Fruit fly (Drosophila melanogaster) whole organism, embryonic: ENCODE measurements around the gene Kdm2.

Experiments used
- Asciz ChIP-seq: fragments of 200-800 bp; sonication (Bioruptor generic); optimal IDR thresholded peaks from 2 replicates; lab custom pipeline; 2017; ENCODE audit warnings: missing biosample characterization, mild to moderate bottlenecking, missing genetic modification characterization, missing genetic modification reagents
- Atf3 ChIP-seq: fragments of 200-800 bp; sonication (Bioruptor generic); optimal IDR thresholded peaks from 3 replicates; lab custom pipeline; 2016; ENCODE audit warnings: missing biosample characterization, missing genetic modification characterization
- CG11696 ChIP-seq: fragments of 200-800 bp; sonication (Bioruptor generic); IDR thresholded peaks from 2 replicates; pipeline ENCODE4 v1.3.6; 2022; ENCODE audit warnings: missing biosample characterization, missing genetic modification characterization
- CG11723 ChIP-seq: fragments of 200-800 bp; sonication (Bioruptor generic); optimal IDR thresholded peaks from 2 replicates; lab custom pipeline; 2017; ENCODE audit warnings: missing biosample characterization, mild to moderate bottlenecking, missing genetic modification characterization
- CG13775 ChIP-seq: fragments of 200-800 bp; sonication (Bioruptor generic); optimal IDR thresholded peaks from 3 replicates; lab custom pipeline; 2017; ENCODE audit warnings: missing biosample characterization, mild to moderate bottlenecking, missing genetic modification characterization
- CG14014 ChIP-seq: fragments of 200-800 bp; sonication (Bioruptor generic); IDR thresholded peaks from 2 replicates; pipeline ENCODE4 v1.3.6; 2022; ENCODE audit warnings: missing biosample characterization, missing genetic modification characterization
- CG14860 ChIP-seq: fragments of 200-800 bp; sonication (Bioruptor generic); IDR thresholded peaks from 3 replicates; pipeline ENCODE4 v1.3.6; 2022; ENCODE audit warnings: missing biosample characterization, missing genetic modification characterization; ENCODE audit not compliant: partially characterized antibody
- CG15073 ChIP-seq: fragments of 200-800 bp; sonication (Bioruptor generic); optimal IDR thresholded peaks from 2 replicates; lab custom pipeline; 2016; ENCODE audit warnings: missing biosample characterization, missing genetic modification characterization
- CG15514 ChIP-seq: fragments of 200-800 bp; sonication (Bioruptor generic); optimal IDR thresholded peaks from 3 replicates; lab custom pipeline; 2017; ENCODE audit warnings: missing biosample characterization, missing genetic modification characterization, mild to moderate bottlenecking, moderate library complexity, missing genetic modification reagents
- CG17802 ChIP-seq: fragments of 200-800 bp; sonication (Bioruptor generic); optimal IDR thresholded peaks from 2 replicates; lab custom pipeline; 2018; ENCODE audit warnings: missing biosample characterization, mild to moderate bottlenecking, missing genetic modification characterization, moderate library complexity
- CG18476 ChIP-seq: fragments of 200-800 bp; sonication (Bioruptor generic); optimal IDR thresholded peaks from 2 replicates; lab custom pipeline; 2016; ENCODE audit warnings: missing biosample characterization, mild to moderate bottlenecking, missing genetic modification characterization
- CG18599 ChIP-seq: fragments of 200-800 bp; sonication (Bioruptor generic); optimal IDR thresholded peaks from 3 replicates; lab custom pipeline; 2017; ENCODE audit warnings: missing biosample characterization, missing genetic modification characterization, mild to moderate bottlenecking, moderate library complexity, missing genetic modification reagents
- CG18619 ChIP-seq: fragments of 200-800 bp; sonication (Bioruptor generic); optimal IDR thresholded peaks from 3 replicates; lab custom pipeline; 2017; ENCODE audit warnings: missing biosample characterization, mild to moderate bottlenecking, missing genetic modification characterization
- CG2202 ChIP-seq: fragments of 200-800 bp; sonication (Bioruptor generic); optimal IDR thresholded peaks from 2 replicates; lab custom pipeline; 2018; ENCODE audit warnings: missing biosample characterization, mild to moderate bottlenecking, missing genetic modification characterization
- CG32767 ChIP-seq: fragments of 200-800 bp; sonication (Bioruptor generic); IDR thresholded peaks from 2 replicates; pipeline ENCODE4 v1.3.6; 2022; ENCODE audit warnings: missing biosample characterization, missing genetic modification characterization
- CG34224 ChIP-seq: fragments of 200-800 bp; sonication (Bioruptor generic); IDR thresholded peaks from 3 replicates; pipeline ENCODE4 v1.3.6; 2022; ENCODE audit warnings: missing biosample characterization, missing genetic modification characterization; ENCODE audit not compliant: partially characterized antibody
- CG34422 ChIP-seq: fragments of 200-800 bp; sonication (Bioruptor generic); IDR thresholded peaks from 3 replicates; pipeline ENCODE4 v1.3.6; 2022; ENCODE audit warnings: missing biosample characterization, missing genetic modification characterization
- CG4328 ChIP-seq: fragments of 200-800 bp; sonication (Bioruptor generic); optimal IDR thresholded peaks from 3 replicates; lab custom pipeline; 2017; ENCODE audit warnings: missing biosample characterization, missing genetic modification reagents, missing genetic modification characterization
- CG43689 ChIP-seq: fragments of 200-800 bp; sonication (Bioruptor generic); IDR thresholded peaks from 2 replicates; pipeline ENCODE4 v1.3.6; 2022; ENCODE audit warnings: missing biosample characterization, missing genetic modification characterization
- CG7271 ChIP-seq: fragments of 200-800 bp; sonication (Bioruptor generic); optimal IDR thresholded peaks from 2 replicates; lab custom pipeline; 2018; ENCODE audit warnings: missing biosample characterization, mild to moderate bottlenecking, missing genetic modification characterization, moderate library complexity
- CG7928 ChIP-seq: fragments of 200-800 bp; sonication (Bioruptor generic); optimal IDR thresholded peaks from 2 replicates; lab custom pipeline; 2017; ENCODE audit warnings: missing biosample characterization, mild to moderate bottlenecking, missing genetic modification characterization
- Dad ChIP-seq: fragments of 200-800 bp; sonication (Bioruptor generic); optimal IDR thresholded peaks from 3 replicates; lab custom pipeline; 2016; ENCODE audit warnings: missing biosample characterization, missing genetic modification characterization
- Dfd ChIP-seq, 2 experiments: fragments of >200 bp; optimal IDR thresholded peaks; 2 replicates each; lab custom pipeline; 2017; ENCODE audit warnings: missing biosample characterization in 2 of 2, missing genetic modification characterization in 2 of 2
- Dp ChIP-seq: fragments of 200-800 bp; sonication (Bioruptor generic); optimal IDR thresholded peaks from 2 replicates; lab custom pipeline; 2018; ENCODE audit warnings: missing biosample characterization, mild to moderate bottlenecking, missing genetic modification characterization, moderate library complexity
- Ets97D ChIP-seq: fragments of 200-800 bp; sonication (Bioruptor generic); optimal IDR thresholded peaks from 3 replicates; lab custom pipeline; 2016; ENCODE audit warnings: missing biosample characterization, missing genetic modification characterization
- Fer3 ChIP-seq: fragments of 200-800 bp; sonication (Bioruptor generic); optimal IDR thresholded peaks from 2 replicates; lab custom pipeline; 2018; ENCODE audit warnings: missing biosample characterization, mild to moderate bottlenecking, missing genetic modification characterization, moderate library complexity
- Hr51 ChIP-seq, 2 experiments: fragments of 200-800 bp; sonication (Bioruptor generic); optimal IDR thresholded peaks; 2 replicates in 1 of 2; 3 replicates in 1 of 2; lab custom pipeline; 2016 to 2018; ENCODE audit warnings: missing biosample characterization in 2 of 2, missing genetic modification characterization in 2 of 2, mild to moderate bottlenecking in 1 of 2, moderate library complexity in 1 of 2
- Kr ChIP-seq: fragments of 200-800 bp; sonication (Bioruptor generic); optimal IDR thresholded peaks from 2 replicates; lab custom pipeline; 2017; ENCODE audit warnings: missing biosample characterization, mild to moderate bottlenecking, missing genetic modification characterization
- PHDP ChIP-seq: fragments of 200-800 bp; sonication (Bioruptor generic); optimal IDR thresholded peaks from 3 replicates; lab custom pipeline; 2018; ENCODE audit warnings: missing biosample characterization, mild to moderate bottlenecking, missing genetic modification characterization, moderate library complexity
- Pdp1 ChIP-seq, 2 experiments: fragments of 200-800 bp; sonication (Bioruptor generic); optimal IDR thresholded peaks; 3 replicates each; lab custom pipeline; 2016; ENCODE audit warnings: missing biosample characterization in 2 of 2, missing genetic modification characterization in 2 of 2, mild to moderate bottlenecking in 1 of 2, moderate library complexity in 1 of 2
- Sry-β ChIP-seq: fragments of 200-800 bp; sonication (Bioruptor generic); optimal IDR thresholded peaks from 2 replicates; lab custom pipeline; 2018; ENCODE audit warnings: missing biosample characterization, mild to moderate bottlenecking, missing genetic modification characterization, moderate library complexity
- Ssrp ChIP-seq: fragments of 200-800 bp; sonication (Bioruptor generic); optimal IDR thresholded peaks from 2 replicates; lab custom pipeline; 2018; ENCODE audit warnings: missing biosample characterization, mild to moderate bottlenecking, missing genetic modification characterization, moderate library complexity
- Trl ChIP-seq, 3 experiments: fragments of >200 bp in 2 of 3; fragments of 200-800 bp in 1 of 3; sonication (Bioruptor generic) in 1 of 3; optimal IDR thresholded peaks; 2 replicates in 1 of 3; 3 replicates in 2 of 3; lab custom pipeline; 2016 to 2017; ENCODE audit warnings: missing biosample characterization in 1 of 3, missing genetic modification characterization in 1 of 3
- Xbp1 ChIP-seq: fragments of 200-800 bp; sonication (Bioruptor generic); optimal IDR thresholded peaks from 3 replicates; lab custom pipeline; 2016; ENCODE audit warnings: missing biosample characterization, mild to moderate bottlenecking, missing genetic modification characterization
- YL-1 ChIP-seq: fragments of 200-800 bp; sonication (Bioruptor generic); optimal IDR thresholded peaks from 3 replicates; lab custom pipeline; 2017; ENCODE audit warnings: missing biosample characterization, mild to moderate bottlenecking, missing genetic modification characterization
- ara ChIP-seq: fragments of 200-800 bp; sonication (Bioruptor generic); IDR thresholded peaks from 2 replicates; pipeline ENCODE4 v1.3.6; 2022; ENCODE audit warnings: missing biosample characterization, missing genetic modification characterization
- ash1 ChIP-seq: fragments of 200-800 bp; sonication (Bioruptor generic); optimal IDR thresholded peaks from 2 replicates; lab custom pipeline; 2018; ENCODE audit warnings: missing biosample characterization, mild to moderate bottlenecking, missing genetic modification characterization
- bsh ChIP-seq, 2 experiments: fragments of 200-800 bp; sonication (Bioruptor generic); optimal IDR thresholded peaks; 2 replicates each; lab custom pipeline; 2017 to 2018; ENCODE audit warnings: mild to moderate bottlenecking in 2 of 2, missing biosample characterization in 2 of 2, missing genetic modification characterization in 2 of 2, moderate library complexity in 1 of 2
- crp ChIP-seq, 2 experiments: fragments of 200-800 bp; sonication (Bioruptor generic); optimal IDR thresholded peaks; 2 replicates in 1 of 2; 3 replicates in 1 of 2; lab custom pipeline; 2017; ENCODE audit warnings: missing biosample characterization in 2 of 2, missing genetic modification characterization in 2 of 2, mild to moderate bottlenecking in 1 of 2, moderate library complexity in 1 of 2
- da ChIP-seq: fragments of 200-800 bp; sonication (Bioruptor generic); optimal IDR thresholded peaks from 2 replicates; lab custom pipeline; 2016; ENCODE audit warnings: missing biosample characterization, missing genetic modification characterization
- fd96Cb ChIP-seq: fragments of 200-800 bp; sonication (Bioruptor generic); optimal IDR thresholded peaks from 2 replicates; lab custom pipeline; 2018; ENCODE audit warnings: missing biosample characterization, mild to moderate bottlenecking, missing genetic modification characterization, moderate library complexity
- jumu ChIP-seq: fragments of 200-800 bp; sonication (Bioruptor generic); optimal IDR thresholded peaks from 3 replicates; lab custom pipeline; 2016; ENCODE audit warnings: missing biosample characterization, missing genetic modification characterization
- kay ChIP-seq: fragments of 200-800 bp; sonication (Bioruptor generic); optimal IDR thresholded peaks from 2 replicates; lab custom pipeline; 2016; ENCODE audit warnings: missing biosample characterization, missing genetic modification characterization
- lbe ChIP-seq: fragments of 200-800 bp; sonication (Bioruptor generic); optimal IDR thresholded peaks from 2 replicates; lab custom pipeline; 2016; ENCODE audit warnings: missing biosample characterization, mild to moderate bottlenecking, missing genetic modification characterization
- so ChIP-seq: fragments of 200-800 bp; sonication (Bioruptor generic); IDR thresholded peaks from 3 replicates; pipeline ENCODE4 v1.3.6; 2022; ENCODE audit warnings: missing biosample characterization, missing genetic modification characterization
- tgo ChIP-seq: fragments of 200-800 bp; sonication (Bioruptor generic); IDR thresholded peaks from 3 replicates; pipeline ENCODE4 v1.3.6; 2022; ENCODE audit warnings: missing biosample characterization, missing genetic modification characterization

Gene Kdm2

dm6 chr3R:9033619-9034401 lies 18.5 kb upstream of the Kdm2 start (continued):
- peak; percentile 81 for TF ChIP-seq CG11723 (GFP tag; lab: Kevin White, UChicago)
- TF ChIP-seq Trl (optimal IDR thresholded peaks at IDR 0.05; lab: Kevin White, UChicago): peak; percentile 94 to 97
- TF ChIP-seq Trl (GFP tag; optimal IDR thresholded peaks at IDR 0.05; lab: Kevin White, UChicago): peak; percentile 47
- TF ChIP-seq CG7271 (tag; lab: Kevin White, UChicago): peak; percentile 36
- peak; percentile 88 for TF ChIP-seq tgo (GFP tag; lab: Robert Waterston, UW)
- TF ChIP-seq Fer3 (tag; lab: Kevin White, UChicago): peak; percentile 73
- TF ChIP-seq Ets97D (GFP tag; lab: Kevin White, UChicago): no peak
- TF ChIP-seq CG7928 (GFP tag; lab: Kevin White, UChicago): peak; percentile 68
- peak; percentile 83 for TF ChIP-seq CG18619 (GFP tag; lab: Kevin White, UChicago)
- peak; percentile 81 for TF ChIP-seq CG4328
- no peak for TF ChIP-seq Dfd (GFP tag; optimal IDR thresholded peaks at IDR 0.05; lab: Kevin White, UChicago)
- peak; percentile 29 for TF ChIP-seq CG2202
- peak; percentile 89 for TF ChIP-seq CG18599 (GFP tag; lab: Kevin White, UChicago)
- peak; percentile 28 for TF ChIP-seq Dp (GFP tag; lab: Kevin White, UChicago)
- TF ChIP-seq CG13775: peak; percentile 80
- TF ChIP-seq crp (GFP tag; optimal IDR thresholded peaks at IDR 0.05; lab: Kevin White, UChicago): peak; percentile 47 to 78
- peak; percentile 14 for TF ChIP-seq CG15073 (GFP tag; lab: Kevin White, UChicago)
- TF ChIP-seq CG11696 (GFP tag; lab: Robert Waterston, UW): no peak
- peak; percentile 66 for TF ChIP-seq fd96Cb (tag; lab: Kevin White, UChicago)
- TF ChIP-seq ash1: peak; percentile 81
- 0 out of 3 replicates have a peak, but pooled peaks have one; percentile 15 for TF ChIP-seq CG34224
- TF ChIP-seq jumu (GFP tag; lab: Kevin White, UChicago): peak; percentile 12
- TF ChIP-seq Xbp1 (GFP tag; lab: Kevin White, UChicago): peak; percentile 65
- peak; percentile 50 for TF ChIP-seq Kr (GFP tag; lab: Kevin White, UChicago)
- TF ChIP-seq Dad (GFP tag; lab: Kevin White, UChicago): peak; percentile 47
- TF ChIP-seq so (GFP tag; lab: Robert Waterston, UW): peak; percentile 81; the same call in 2 of the 3 replicates
- no peak for TF ChIP-seq CG43689 (GFP tag; lab: Robert Waterston, UW)
- no peak for TF ChIP-seq da
- peak; percentile 49 to 90 for TF ChIP-seq Hr51 (GFP tag; optimal IDR thresholded peaks at IDR 0.05; lab: Kevin White, UChicago)
- peak; percentile 81 for TF ChIP-seq YL-1 (GFP tag; lab: Kevin White, UChicago)
- TF ChIP-seq Pdp1 (GFP tag; optimal IDR thresholded peaks at IDR 0.05; lab: Kevin White, UChicago): peak; percentile 19 to 43
- peak; percentile 67 for TF ChIP-seq CG15514 (GFP tag; lab: Kevin White, UChicago)
- TF ChIP-seq CG14860: no peak
- peak; percentile 88 for TF ChIP-seq PHDP (tag; lab: Kevin White, UChicago)
- peak; percentile 100 for TF ChIP-seq Sry-β (GFP tag; lab: Kevin White, UChicago)
- TF ChIP-seq CG32767 (GFP tag; lab: Robert Waterston, UW): peak; percentile 70; the same call in 1 of the 2 replicates
- TF ChIP-seq Atf3 (GFP tag; lab: Kevin White, UChicago): no peak
- peak; percentile 60 to 75 for TF ChIP-seq bsh (GFP tag; optimal IDR thresholded peaks at IDR 0.05; lab: Kevin White, UChicago)
- peak; percentile 51; the same call in 1 of the 2 replicates for TF ChIP-seq CG14014
- TF ChIP-seq kay (GFP tag; lab: Kevin White, UChicago): peak; percentile 66
- TF ChIP-seq CG17802 (tag; lab: Kevin White, UChicago): no peak
- TF ChIP-seq Ssrp: peak; percentile 83
- peak; percentile 77 for TF ChIP-seq Asciz (GFP tag; lab: Kevin White, UChicago)
- peak; percentile 70 for TF ChIP-seq lbe (GFP tag; lab: Kevin White, UChicago)
- peak; percentile 72; the same call in 2 of the 3 replicates for TF ChIP-seq CG34422 (GFP tag; lab: Robert Waterston, UW)
- TF ChIP-seq ara (GFP tag; lab: Robert Waterston, UW): 0 out of 2 replicates have a peak, but pooled peaks have one; percentile 43
- peak; percentile 61 for TF ChIP-seq CG18476 (GFP tag; lab: Kevin White, UChicago)
